Fruit fly (Drosophila melanogaster): ENCODE measurements around the gene RYa-R.

- TF ChIP-seq topi (GFP tag; optimal IDR thresholded peaks at IDR 0.05) (no peak), achi (GFP tag; optimal IDR thresholded peaks at IDR 0.05) (no peak), CG11762 (GFP tag; optimal IDR thresholded peaks at IDR 0.05; ENCODE audit: insufficient read depth) (no peak), Hr39 (GFP tag; optimal IDR thresholded peaks at IDR 0.05) (no peak), vri (GFP tag; optimal IDR thresholded peaks at IDR 0.05) (no peak), ss (GFP tag; optimal IDR thresholded peaks at IDR 0.05) (no peak)
These were observed 78.9 kb downstream of the RYa-R start, which contains the start of gene CG14257 for dm6 chr3R:27075694-27076093.
